Fruit fly (Drosophila melanogaster): ENCODE measurements around the gene CG15747.

CG15747 gene

DNA sequence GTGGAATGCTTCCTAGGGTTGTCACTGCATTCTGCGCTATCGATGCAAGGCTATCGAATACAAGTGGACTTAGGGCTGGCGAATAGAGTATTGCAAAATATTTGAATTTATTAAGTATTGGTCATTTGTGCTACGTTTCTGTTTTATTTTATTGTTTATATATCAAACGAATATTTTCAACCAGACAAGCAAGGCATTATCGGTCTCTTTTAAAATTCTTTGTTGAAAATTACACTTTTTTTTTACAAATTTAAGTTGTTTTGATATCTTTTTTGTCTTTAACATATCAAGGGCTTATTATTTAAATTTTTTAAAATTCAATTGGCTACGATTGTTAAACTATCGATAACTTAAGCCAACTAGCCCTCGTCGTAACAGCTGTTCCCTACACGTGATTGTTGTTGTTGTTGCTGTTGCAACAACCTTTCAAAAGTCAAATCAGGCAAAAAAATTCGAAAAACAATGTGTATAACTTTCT is 49.3 kb downstream of the CG15747 start, which contains the start of the genes Ype and CG1662 (continued):
- TF ChIP-seq Dad (GFP tag; optimal IDR thresholded peaks at IDR 0.05) (peak; percentile 59), Scr (GFP tag; IDR thresholded peaks at IDR 0.05; ENCODE audit: partially characterized antibody) (peak; percentile 82), CG3838 (GFP tag; optimal IDR thresholded peaks at IDR 0.05) (peak; percentile 22), org-1 (GFP tag; optimal IDR thresholded peaks at IDR 0.05) (peak; percentile 23), ham (GFP tag; IDR thresholded peaks at IDR 0.05) (no peak), btn (GFP tag; optimal IDR thresholded peaks at IDR 0.05) (no peak), HmgD (GFP tag; optimal IDR thresholded peaks at IDR 0.05) (no peak), YL-1 (GFP tag; optimal IDR thresholded peaks at IDR 0.05) (peak; percentile 55), CG8924 (tag; optimal IDR thresholded peaks at IDR 0.05) (peak; percentile 80), trem (tag; optimal IDR thresholded peaks at IDR 0.05) (peak; percentile 72), tgo (GFP tag; IDR thresholded peaks at IDR 0.05) (peak; percentile 66), nau (GFP tag; optimal IDR thresholded peaks at IDR 0.05) (peak; percentile 42), repo (GFP tag; optimal IDR thresholded peaks at IDR 0.05) (peak; percentile 3), CG4360 (GFP tag; IDR thresholded peaks at IDR 0.05) (peak; percentile 88), CG10274 (GFP tag; optimal IDR thresholded peaks at IDR 0.05) (no peak), CG11085 (GFP tag; IDR thresholded peaks at IDR 0.05) (peak; percentile 65), CG30431 (GFP tag; optimal IDR thresholded peaks at IDR 0.05) (peak; percentile 24), Xbp1 (GFP tag; optimal IDR thresholded peaks at IDR 0.05) (peak; percentile 79), CG30403 (GFP tag; optimal IDR thresholded peaks at IDR 0.05) (peak; percentile 85), CG9876 (GFP tag; optimal IDR thresholded peaks at IDR 0.05) (peak; percentile 47), ato (GFP tag; IDR thresholded peaks at IDR 0.05; ENCODE audit: partially characterized antibody) (no peak), CG34376 (GFP tag; optimal IDR thresholded peaks at IDR 0.05) (peak; percentile 47), CG32772 (GFP tag; IDR thresholded peaks at IDR 0.05) (peak; percentile 56), ci (GFP tag; IDR thresholded peaks at IDR 0.05) (peak; percentile 52; the same call in 1 of the 3 replicates), ara (GFP tag; IDR thresholded peaks at IDR 0.05) (no peak), chinmo (GFP tag; IDR thresholded peaks at IDR 0.05; ENCODE audit: partially characterized antibody) (peak; percentile 88), CG6272 (GFP tag; IDR thresholded peaks at IDR 0.05) (0 out of 2 replicates have a peak, but pooled peaks have one; percentile 45), wdn (GFP tag; IDR thresholded peaks at IDR 0.05) (peak; percentile 39; the same call in 1 of the 2 replicates), CG11247 (GFP tag; IDR thresholded peaks at IDR 0.05) (peak; percentile 68), CG10321 (GFP tag; IDR thresholded peaks at IDR 0.05) (no peak), Abd-B (GFP tag; optimal IDR thresholded peaks at IDR 0.05) (peak; percentile 77), fd96Cb (tag; optimal IDR thresholded peaks at IDR 0.05) (peak; percentile 56), CG7963 (GFP tag; IDR thresholded peaks at IDR 0.05; ENCODE audit: partially characterized antibody) (0 out of 3 replicates have a peak, but pooled peaks have one; percentile 28), danr (GFP tag; IDR thresholded peaks at IDR 0.05) (no peak), Dip2 (GFP tag; IDR thresholded peaks at IDR 0.05) (no peak), Dref (GFP tag; IDR thresholded peaks at IDR 0.05) (peak; percentile 63), Gug (GFP tag; IDR thresholded peaks at IDR 0.05) (peak; percentile 53; the same call in 1 of the 4 replicates), CG12942 (GFP tag; optimal IDR thresholded peaks at IDR 0.05) (peak; percentile 61), CG12219 (GFP tag; optimal IDR thresholded peaks at IDR 0.05) (no peak), sd (tag; optimal IDR thresholded peaks at IDR 0.05) (peak; percentile 96), jumu (GFP tag; optimal IDR thresholded peaks at IDR 0.05) (peak; percentile 67), Deaf1 (tag; optimal IDR thresholded peaks at IDR 0.05) (peak; percentile 38), CG2199 (GFP tag; IDR thresholded peaks at IDR 0.05) (no peak), CG11093 (GFP tag; IDR thresholded peaks at IDR 0.05) (0 out of 3 replicates have a peak, but pooled peaks have one; percentile 6), Ets65A (GFP tag) (peak; percentile 98), inv (GFP tag; IDR thresholded peaks at IDR 0.05; ENCODE audit: partially characterized antibody) (peak; percentile 67), CG18011 (GFP tag; optimal IDR thresholded peaks at IDR 0.05) (peak; percentile 15), CG10959 (GFP tag; IDR thresholded peaks at IDR 0.05) (no peak), CG17568 (GFP tag; optimal IDR thresholded peaks at IDR 0.05) (no peak), CG4707 (GFP tag; optimal IDR thresholded peaks at IDR 0.05) (no peak), CG9817 (tag; optimal IDR thresholded peaks at IDR 0.05) (peak; percentile 82)
